Fruit fly (Drosophila melanogaster) ovary, adult (tissue): ENCODE results near the gene CG9586.

Experiments
- CG17801 ChIP-seq: fragments of 200-800 bp; optimal IDR thresholded peaks from 2 replicates; lab custom pipeline; 2019; ENCODE audit warnings: missing biosample characterization, mild to moderate bottlenecking, missing genetic modification characterization, moderate library complexity; ENCODE audit not compliant: partially characterized antibody

The CG9586 gene

DNA sequence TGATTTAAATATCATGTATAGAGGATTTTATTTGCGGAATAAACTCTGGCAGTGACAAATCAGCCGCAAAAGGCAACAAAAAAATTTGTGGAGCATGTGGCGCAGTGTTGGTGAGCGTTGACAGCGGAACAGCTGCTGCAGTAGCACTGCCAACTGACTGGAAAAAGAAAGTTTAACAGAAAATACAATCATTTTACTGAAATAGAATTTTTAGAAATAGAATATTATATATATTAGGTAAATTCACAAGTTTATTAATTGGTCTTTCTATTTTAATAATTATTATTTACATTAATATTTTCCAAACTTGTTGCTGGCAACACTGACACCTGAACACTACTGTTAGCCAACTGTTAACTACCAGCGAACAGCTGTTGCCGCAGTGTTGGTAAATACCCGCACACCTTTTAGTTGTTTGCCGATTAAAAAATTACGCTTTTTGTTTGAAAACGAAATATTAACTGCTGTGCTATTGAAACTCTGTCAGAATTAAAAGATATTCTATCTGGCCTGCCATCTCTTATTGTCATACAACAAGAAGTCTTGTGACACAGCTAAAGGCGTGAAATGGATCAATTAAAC lies at the start of gene CG9586, which contains the start of gene tai:
CG9586 (minus strand) TSS at position 116 of the 582 bp plus-strand sequence.
tai (plus strand) TSS at position 380 of the 582 bp plus-strand sequence.
- TF ChIP-seq CG17801, result peak; percentile 85

DNA sequence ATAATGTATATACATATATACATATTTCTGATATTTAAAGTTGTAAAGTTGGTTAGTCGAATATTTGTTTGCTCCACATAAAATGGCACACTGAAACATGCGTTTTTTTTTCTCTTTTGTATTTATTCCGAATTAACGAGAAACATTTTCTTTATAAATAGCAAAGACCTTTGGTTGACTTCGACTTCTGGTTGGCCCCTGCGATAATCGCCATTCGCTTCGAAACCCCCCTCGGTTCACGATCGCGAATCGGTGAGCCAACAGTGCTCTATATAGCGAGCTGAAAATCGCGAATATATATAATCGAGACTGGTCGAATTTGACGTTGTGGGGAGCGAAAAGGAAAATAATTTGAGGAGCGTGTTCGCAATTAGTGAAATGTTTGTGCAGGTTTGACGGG lies 49.6 kb upstream of the CG9586 start:
- TF ChIP-seq CG17801, result no peak

DNA sequence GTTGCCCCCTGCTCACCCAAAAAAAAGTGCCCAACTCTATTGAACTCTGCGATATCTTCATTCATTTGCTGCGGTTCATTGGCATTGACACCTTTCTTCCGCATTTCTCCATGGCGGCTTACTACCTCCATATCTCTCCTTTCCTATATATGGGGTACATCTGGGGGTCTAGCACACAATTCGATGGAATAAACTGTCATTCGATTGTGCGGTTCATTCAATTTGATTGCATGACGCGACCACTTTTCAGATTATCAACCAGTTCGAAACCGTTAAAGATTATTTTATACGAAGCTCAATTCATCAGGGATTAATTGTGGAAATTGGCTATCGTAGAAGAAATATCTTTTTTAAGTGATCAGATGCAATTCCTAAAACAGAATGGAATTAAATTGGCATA lies 47.3 kb upstream of the CG9586 start:
- TF ChIP-seq CG17801, result no peak

DNA sequence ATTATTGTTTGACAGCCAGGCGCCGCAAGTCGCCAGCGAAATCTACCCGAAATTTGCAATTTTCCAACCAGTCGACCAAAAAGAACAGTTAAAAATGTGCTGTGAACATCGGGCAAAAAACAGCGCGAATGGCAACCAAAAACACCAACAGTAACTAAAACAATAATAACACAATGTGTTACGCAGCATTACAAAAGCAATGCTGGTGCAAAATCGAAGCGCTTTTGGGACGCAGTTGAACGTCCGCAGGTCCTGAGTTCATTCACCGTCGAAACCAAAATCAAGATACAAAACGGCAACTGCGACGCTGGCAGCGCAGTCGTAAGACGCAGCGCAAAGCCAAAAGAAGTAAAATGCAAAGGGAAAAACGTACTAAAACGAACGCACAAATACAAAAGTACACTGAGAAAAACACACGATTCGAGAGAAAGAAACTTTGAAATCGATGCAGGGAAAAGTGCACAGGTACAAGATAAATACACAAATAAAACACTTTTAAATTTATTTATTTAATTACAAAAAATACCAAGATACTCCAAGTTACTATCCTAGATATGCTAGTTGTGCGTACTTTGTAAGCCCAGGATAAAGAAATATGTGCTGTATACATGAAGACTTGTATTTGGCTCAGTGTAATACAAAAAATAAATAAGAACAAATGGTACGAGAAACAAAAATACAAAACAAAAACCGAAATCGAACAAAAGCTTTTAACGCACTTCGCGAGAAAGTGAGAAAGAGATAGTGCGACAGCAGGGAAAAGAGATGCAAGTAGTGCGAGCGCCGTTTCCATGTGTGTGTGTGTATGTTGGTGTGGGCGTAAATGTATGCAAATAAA lies 44.8 kb upstream of the CG9586 start:
- peak; percentile 83 for TF ChIP-seq CG17801

DNA sequence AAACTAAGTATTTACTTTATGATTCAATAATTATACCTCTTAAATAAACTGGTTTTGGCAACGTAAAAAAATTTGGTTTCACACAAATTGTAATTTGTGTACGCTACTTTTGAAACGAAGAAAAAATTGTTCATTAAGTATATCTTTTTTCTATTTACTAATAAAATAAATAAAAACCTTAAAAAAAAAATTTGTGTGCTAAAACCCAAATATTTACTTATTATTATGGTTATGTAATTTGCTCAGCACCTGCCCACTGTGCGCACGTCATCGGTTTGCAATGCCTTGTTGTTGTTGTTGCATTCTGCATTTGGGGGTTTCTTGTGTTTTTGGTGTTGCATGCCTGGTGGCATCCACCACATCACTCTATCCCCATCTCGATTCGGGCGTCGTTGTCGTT lies 40.8 kb upstream of the CG9586 start:
- TF ChIP-seq CG17801, result no peak

DNA sequence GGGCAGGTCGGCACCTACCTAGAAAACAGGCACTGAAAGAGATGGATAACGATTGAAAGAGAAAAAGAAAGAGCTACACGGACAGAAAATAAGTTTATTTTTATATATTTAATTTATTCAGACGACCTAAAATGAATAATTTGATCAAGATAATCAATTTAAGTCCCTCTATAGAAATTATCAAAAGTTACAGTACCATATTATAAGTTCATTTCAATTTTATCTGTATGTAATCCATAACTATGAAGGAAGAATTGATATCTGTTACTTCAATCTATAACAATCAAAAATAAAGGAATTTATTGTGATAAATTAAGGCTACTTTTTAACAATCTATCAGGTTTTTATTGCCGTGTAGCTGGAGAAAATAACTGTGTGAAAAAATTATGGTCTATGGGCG lies 40.1 kb upstream of the CG9586 start:
- no peak for TF ChIP-seq CG17801

DNA sequence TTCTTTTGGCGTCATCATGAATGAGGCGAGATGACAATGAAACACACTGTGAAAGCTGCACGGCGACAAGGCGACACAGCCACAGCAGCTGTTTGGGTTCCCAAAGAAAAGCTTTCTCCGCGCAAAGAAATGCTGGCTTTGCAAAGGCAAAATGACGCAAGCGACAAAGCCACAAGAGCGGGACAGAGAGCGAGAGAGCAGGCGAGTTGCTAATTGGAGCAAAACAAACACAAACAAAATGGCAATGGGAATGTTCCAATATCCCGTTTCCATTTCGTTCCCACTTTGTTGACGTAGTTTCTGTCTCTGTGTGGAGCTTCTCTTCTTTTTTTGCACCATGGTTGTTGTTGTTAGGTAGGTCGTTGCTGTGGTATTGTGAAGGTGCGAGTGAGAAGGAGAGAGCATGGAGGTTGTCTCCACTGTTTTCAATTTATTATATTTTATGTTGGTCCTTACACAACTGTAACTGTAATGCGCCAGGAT lies 38.9 kb upstream of the CG9586 start:
- peak; percentile 97 for TF ChIP-seq CG17801

DNA sequence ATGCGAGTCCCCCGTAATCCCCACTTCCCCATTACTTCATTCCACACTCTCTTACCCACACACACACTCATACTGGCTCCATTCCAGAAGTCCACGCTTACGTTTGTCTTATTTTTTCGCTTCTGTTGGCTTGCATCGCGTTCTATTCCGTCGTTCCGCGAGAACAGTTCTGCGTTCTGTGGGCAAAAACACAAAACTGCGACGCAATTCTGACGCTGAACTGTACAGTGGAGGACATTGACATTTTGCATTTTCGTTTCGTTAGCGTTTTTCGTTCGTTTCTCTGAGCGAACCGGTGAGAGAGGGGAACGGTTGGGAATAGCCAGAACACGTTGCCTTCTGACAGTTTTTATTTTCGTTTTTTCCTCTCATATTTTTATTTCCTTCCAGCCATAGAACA lies 37.1 kb upstream of the CG9586 start:
- peak; percentile 71 for TF ChIP-seq CG17801

DNA sequence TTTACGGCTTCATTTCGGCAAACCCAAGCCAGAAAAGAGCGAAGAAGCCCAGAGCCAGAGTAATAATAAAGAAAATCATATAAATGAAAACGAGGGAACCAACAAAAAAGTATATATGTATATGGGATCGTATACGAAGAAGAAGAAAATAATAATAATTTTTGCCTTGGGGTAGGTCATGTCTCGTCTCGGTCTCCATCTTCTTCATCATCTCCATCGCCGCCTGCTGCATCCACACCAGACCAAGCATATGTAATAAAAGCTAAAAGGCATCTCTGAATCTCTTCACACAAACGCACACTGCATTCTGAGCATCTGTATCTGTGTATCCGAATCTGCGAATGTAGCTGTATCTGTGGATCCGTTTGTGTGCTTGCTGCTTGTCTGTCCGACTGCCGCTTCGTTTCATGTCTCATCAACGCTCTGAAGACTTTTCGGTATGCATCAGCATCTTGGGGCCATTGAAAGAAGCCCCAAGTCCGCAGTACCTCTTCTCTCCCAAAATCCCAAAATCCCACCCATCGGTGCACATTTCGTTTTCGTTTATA lies 32.1 kb upstream of the CG9586 start:
- TF ChIP-seq CG17801, result no peak

DNA sequence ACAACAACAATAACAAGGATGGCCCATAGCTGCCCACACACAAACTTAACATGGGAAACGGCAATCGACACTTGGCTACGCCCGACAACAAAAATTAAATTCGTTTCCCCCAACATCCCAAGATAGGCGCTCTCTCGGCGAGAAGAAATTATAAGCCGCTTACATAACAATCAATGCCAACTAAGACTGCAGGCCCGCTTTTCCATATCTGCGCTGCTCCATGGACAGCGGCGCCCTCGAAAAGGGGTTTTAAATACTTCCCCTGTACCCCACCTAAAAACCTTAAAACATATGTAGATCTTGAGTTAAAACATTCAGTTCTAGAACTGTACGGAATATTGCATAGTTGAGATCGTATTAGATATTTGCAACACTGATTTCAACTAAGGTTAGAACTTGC lies 28.3 kb upstream of the CG9586 start:
- TF ChIP-seq CG17801, result no peak

DNA sequence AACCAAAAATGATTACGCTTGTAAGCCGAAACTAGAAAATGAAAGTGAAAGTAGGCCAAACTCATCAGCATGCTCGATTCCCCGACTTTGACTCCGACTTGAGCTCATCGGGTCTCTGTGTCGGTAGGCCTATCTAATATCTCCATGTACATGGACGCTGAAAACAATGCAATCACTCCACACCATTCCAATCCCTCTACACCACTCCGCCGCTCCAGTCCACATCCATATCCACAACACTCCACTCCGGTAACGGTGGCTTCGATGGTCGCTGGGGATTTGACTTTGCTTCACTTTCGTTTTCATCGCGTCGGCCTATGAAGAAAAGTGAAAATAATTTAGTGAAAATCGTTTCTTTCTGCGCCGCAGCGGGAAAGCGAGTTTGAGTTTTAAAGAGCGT lies 27.4 kb upstream of the CG9586 start:
- TF ChIP-seq CG17801, result no peak

DNA sequence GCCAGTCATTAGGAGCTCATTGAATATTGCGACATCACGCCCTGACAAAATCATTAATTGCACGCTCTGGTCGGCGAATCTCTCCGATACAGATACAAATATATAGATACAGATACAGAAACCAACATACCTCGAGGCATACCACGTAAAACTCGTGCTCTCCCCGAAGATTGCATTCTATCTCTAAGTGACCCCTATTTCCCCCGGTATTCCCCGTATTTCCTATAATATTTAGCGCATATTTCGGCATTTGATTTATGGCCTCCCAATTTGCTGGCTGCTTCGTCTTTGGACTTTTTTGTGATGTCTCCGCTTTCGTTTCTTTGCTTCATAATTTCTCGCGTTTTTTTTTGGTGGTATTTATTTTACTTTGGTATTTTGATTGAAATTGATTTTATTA lies 26.0 kb upstream of the CG9586 start:
- no peak for TF ChIP-seq CG17801

DNA sequence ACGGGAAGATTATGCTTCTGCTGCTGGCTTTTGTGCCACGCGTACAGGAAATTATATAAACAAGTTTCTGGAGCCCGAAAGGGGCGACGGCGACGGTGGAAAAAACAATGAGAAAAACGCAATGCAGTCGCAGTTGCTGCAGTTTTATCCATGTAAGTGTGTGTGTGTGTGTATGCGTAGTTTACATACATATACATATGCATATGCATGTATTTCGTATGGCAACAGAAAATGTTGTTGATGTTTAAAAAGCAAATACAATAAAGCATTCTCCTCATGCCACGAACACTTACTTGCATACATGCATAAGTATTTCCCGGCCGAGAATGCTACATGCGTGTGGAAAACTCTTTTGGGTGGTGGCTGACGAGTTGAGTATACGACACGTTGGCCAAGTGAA lies 24.0 kb upstream of the CG9586 start:
- no peak for TF ChIP-seq CG17801

DNA sequence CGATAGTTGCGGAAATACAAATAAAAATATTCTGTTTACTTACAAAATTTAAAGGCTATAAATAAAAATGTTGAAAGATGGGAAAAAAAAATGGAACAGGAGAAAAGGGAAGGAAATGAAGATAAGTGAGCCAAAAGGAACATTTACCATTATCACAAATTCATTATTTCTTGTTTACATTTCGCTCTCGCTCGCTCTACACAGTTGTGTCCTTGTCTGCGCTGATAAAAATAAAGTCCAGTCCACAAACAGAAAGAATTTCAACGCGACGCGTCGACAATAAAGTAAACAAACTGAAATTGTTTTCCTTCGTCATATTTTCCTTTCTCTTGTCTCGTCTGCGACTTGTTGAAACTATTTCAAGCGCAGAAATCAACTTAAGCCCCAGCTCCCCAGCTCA lies 23.0 kb upstream of the CG9586 start:
- TF ChIP-seq CG17801, result no peak

DNA sequence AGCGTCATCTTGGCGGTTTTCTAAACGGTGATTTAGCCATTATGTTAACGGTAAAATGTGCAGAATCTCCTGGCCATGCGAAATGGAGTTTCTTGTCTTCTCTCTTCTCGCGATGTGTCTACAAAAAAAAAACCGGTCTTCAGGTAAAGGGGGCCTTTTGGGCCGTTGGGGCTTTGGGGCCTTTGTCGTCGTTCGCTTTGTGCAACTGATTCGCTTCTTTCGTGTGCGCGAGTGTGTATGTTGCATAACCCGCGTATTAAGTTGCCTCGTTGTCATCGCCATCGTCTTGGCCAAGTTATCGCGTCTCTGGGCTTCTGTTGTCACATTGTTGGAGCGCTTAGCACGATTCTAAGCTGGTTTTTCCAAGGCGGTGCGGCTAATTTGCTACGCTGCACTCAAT lies 22.5 kb upstream of the CG9586 start:
- TF ChIP-seq CG17801, result no peak

DNA sequence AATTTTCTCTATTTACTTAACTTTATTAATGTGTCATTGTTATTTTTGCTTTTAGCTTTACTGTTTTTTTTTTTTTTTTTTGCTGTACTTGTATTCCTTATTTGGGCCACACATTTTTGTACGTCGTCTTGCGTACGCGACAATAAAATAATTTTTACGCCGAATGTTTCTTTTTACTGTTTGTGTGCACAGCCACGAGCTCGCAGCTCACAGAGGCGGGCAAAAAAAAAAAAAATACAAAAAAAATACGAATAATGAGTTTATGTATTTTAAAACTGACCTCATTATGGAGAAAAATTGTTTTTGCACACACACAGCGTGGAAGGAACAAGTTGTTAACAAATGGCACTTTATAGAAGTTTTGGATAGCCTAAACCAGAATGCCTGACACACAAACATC lies 21.2 kb upstream of the CG9586 start:
- no peak for TF ChIP-seq CG17801

DNA sequence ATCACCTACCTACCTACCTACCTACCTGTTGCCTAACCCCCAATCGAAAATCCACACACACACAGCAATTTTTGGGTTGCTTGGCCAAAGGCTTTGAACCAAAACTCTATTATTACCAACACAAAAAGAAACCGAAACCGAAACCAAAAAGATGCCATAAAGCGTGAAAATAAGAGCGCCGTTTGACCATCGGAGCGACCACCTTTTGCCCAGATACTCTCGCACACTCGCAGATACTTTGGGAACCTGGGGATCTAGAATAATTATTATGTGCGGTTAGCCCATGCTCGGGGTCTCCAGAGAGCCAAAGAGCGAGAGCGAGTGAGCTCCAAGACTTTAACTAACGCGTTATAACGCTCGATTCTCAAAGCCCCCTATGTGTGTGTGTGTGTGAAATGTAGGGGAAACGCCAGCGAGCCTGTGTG lies 16.2 kb upstream of the CG9586 start:
- no peak for TF ChIP-seq CG17801

DNA sequence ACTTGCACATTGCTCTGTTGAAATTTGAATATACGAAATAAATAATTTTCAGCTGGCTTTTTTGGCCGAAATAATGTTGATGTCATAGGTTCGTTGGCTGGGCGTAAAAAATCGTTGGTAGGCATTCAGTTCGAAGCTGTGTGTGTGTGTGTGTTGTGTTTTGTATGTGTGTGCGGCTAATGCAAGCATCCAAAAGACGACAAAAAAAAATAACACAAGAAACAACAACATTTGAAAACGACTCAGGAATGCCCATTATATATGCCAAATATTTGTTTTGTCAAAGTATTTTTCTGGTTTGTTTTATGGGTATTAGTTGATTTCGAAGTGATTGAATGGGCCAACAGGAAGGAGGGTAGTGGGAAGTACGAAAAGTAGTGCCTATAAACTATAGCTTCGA lies 15.4 kb upstream of the CG9586 start:
- no peak for TF ChIP-seq CG17801
